Worm (Caenorhabditis elegans) whole organism, mixed stage, embryonic: ENCODE results near the gene nhr-34.

ENCODE experiments used
- elt-3 ChIP-seq: fragments of 150-350 bp; optimal IDR thresholded peaks from 2 replicates; lab custom pipeline; 2014; ENCODE audit warnings: missing biosample characterization, missing genetic modification characterization
- lsy-2 ChIP-seq: fragments of 150-350 bp; optimal IDR thresholded peaks from 2 replicates; lab custom pipeline; 2014; ENCODE audit warnings: missing biosample characterization, missing genetic modification characterization
- nhr-2 ChIP-seq: fragments of 150-350 bp; optimal IDR thresholded peaks from 2 replicates; lab custom pipeline; 2014; ENCODE audit warnings: missing biosample characterization, missing genetic modification characterization

DNA sequence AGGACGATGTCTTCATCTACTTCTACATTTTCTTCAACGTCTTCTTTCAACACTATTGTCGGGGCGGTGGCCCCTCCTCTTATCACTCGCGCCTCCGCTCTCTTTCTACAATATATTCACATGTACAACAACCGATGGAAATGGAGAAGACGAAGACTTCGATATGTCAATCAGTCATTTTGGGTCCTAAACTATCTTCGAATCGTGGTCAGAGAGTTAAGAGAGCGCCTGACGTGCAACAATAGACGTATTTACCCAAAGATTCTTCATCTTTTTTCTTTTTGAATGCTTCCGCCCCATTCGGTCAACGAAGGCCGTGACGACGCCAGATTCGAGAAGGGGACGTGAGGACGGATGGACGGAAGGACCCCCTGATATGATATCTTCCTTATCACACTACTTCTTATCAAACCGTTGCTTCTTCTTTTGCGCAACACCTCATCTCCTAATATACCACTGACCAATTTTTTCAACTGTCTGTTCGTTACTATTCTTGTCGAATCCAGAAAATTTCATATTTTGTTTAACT, 42.4 kb downstream of the nhr-34 start:
- TF ChIP-seq lsy-2, result no peak
- TF ChIP-seq nhr-2 (tag; lab: Kevin White, UChicago), result no peak
- no peak for TF ChIP-seq elt-3
